Fruit fly (Drosophila melanogaster) whole organism, prepupa: Measurements from ENCODE around the gene MED24.
A peak's percentile ranks its signal among the peaks of the same experiment; 100 is the strongest.

ENCODE experiments used
- Blimp-1 ChIP-seq: fragments of 200-800 bp; sonication (Bioruptor generic); optimal IDR thresholded peaks from 3 replicates; lab custom pipeline; 2017; ENCODE audit warnings: missing biosample characterization, missing genetic modification characterization, mild to moderate bottlenecking, moderate library complexity, missing genetic modification reagents
- CG10631 ChIP-seq: fragments of 200-800 bp; sonication (Bioruptor generic); optimal IDR thresholded peaks from 2 replicates; lab custom pipeline; 2016; ENCODE audit warnings: missing biosample characterization, missing genetic modification characterization
- CG10669 ChIP-seq: fragments of 200-800 bp; sonication (Bioruptor generic); optimal IDR thresholded peaks from 3 replicates; lab custom pipeline; 2018; ENCODE audit warnings: missing biosample characterization, mild to moderate bottlenecking, missing genetic modification characterization, moderate library complexity
- CG11294 ChIP-seq: fragments of 200-800 bp; sonication (Bioruptor generic); IDR thresholded peaks from 2 replicates; pipeline ENCODE4 v1.3.6; 2022; ENCODE audit warnings: missing biosample characterization, missing genetic modification characterization
- CG11762 ChIP-seq: fragments of 200-800 bp; sonication (Bioruptor generic); optimal IDR thresholded peaks from 3 replicates; lab custom pipeline; 2016; ENCODE audit warnings: missing biosample characterization, missing genetic modification characterization; ENCODE audit not compliant: insufficient read depth
- CG11902 ChIP-seq: fragments of 200-800 bp; sonication (Bioruptor generic); optimal IDR thresholded peaks from 3 replicates; lab custom pipeline; 2016; ENCODE audit warnings: missing biosample characterization, missing genetic modification characterization
- CG15336 ChIP-seq: fragments of 200-800 bp; sonication (Bioruptor generic); IDR thresholded peaks from 2 replicates; pipeline ENCODE4 v1.3.6; 2022; ENCODE audit warnings: missing biosample characterization, missing genetic modification characterization
- CG1621 ChIP-seq: fragments of 200-800 bp; sonication (Bioruptor generic); optimal IDR thresholded peaks from 3 replicates; lab custom pipeline; 2018; ENCODE audit warnings: missing biosample characterization, mild to moderate bottlenecking, missing genetic modification characterization
- CG16779 ChIP-seq: fragments of 200-800 bp; sonication (Bioruptor generic); optimal IDR thresholded peaks from 3 replicates; lab custom pipeline; 2017; ENCODE audit warnings: missing biosample characterization, mild to moderate bottlenecking, missing genetic modification characterization
- CG3032 ChIP-seq: fragments of 200-800 bp; optimal IDR thresholded peaks from 2 replicates; lab custom pipeline; 2019; ENCODE audit warnings: missing biosample characterization, mild to moderate bottlenecking, missing genetic modification characterization, moderate library complexity
- CG31627 ChIP-seq: fragments of 200-800 bp; sonication (Bioruptor generic); optimal IDR thresholded peaks from 3 replicates; lab custom pipeline; 2016; ENCODE audit warnings: missing biosample characterization, missing genetic modification characterization
- CG32006 ChIP-seq: fragments of 200-800 bp; sonication (Bioruptor generic); optimal IDR thresholded peaks from 3 replicates; lab custom pipeline; 2017; ENCODE audit warnings: missing biosample characterization, mild to moderate bottlenecking, missing genetic modification characterization
- CG3919 ChIP-seq: fragments of 200-800 bp; sonication (Bioruptor generic); optimal IDR thresholded peaks from 3 replicates; lab custom pipeline; 2016; ENCODE audit warnings: missing biosample characterization, missing genetic modification characterization
- CG4318 ChIP-seq: fragments of 200-800 bp; sonication (Bioruptor generic); optimal IDR thresholded peaks from 3 replicates; lab custom pipeline; 2017; ENCODE audit warnings: missing biosample characterization, mild to moderate bottlenecking, missing genetic modification characterization
- CG6163 ChIP-seq: fragments of 200-800 bp; sonication (Bioruptor generic); IDR thresholded peaks from 3 replicates; pipeline ENCODE4 v1.3.6; 2022; ENCODE audit warnings: missing biosample characterization, missing genetic modification characterization
- CG6276 ChIP-seq: fragments of 200-800 bp; sonication (Bioruptor generic); optimal IDR thresholded peaks from 2 replicates; lab custom pipeline; 2017; ENCODE audit warnings: missing biosample characterization, mild to moderate bottlenecking, missing genetic modification characterization
- CG6792 ChIP-seq: fragments of 200-800 bp; sonication (Bioruptor generic); optimal IDR thresholded peaks from 3 replicates; lab custom pipeline; 2016; ENCODE audit warnings: missing biosample characterization, missing genetic modification characterization
- CG6854 ChIP-seq: fragments of 200-800 bp; sonication (Bioruptor generic); optimal IDR thresholded peaks from 2 replicates; lab custom pipeline; 2017; ENCODE audit warnings: missing biosample characterization, mild to moderate bottlenecking, missing genetic modification characterization
- CG8119 ChIP-seq: fragments of 200-800 bp; sonication (Bioruptor generic); IDR thresholded peaks from 3 replicates; pipeline ENCODE4 v1.3.6; 2022; ENCODE audit warnings: missing biosample characterization, missing genetic modification characterization
- CG8632 ChIP-seq: fragments of 200-800 bp; sonication (Bioruptor generic); optimal IDR thresholded peaks from 3 replicates; lab custom pipeline; 2016; ENCODE audit warnings: missing biosample characterization, missing genetic modification characterization
- Eip75B ChIP-seq: fragments of 200-800 bp; sonication (Bioruptor generic); optimal IDR thresholded peaks from 3 replicates; lab custom pipeline; 2016; ENCODE audit warnings: missing biosample characterization, missing genetic modification characterization
- Eip78C ChIP-seq: fragments of 200-800 bp; sonication (Bioruptor generic); peaks from one replicate; lab custom pipeline; 2016; ENCODE audit warnings: missing biosample characterization, missing genetic modification characterization
- Eip93F ChIP-seq: fragments of 200-800 bp; sonication (Bioruptor generic); optimal IDR thresholded peaks from 2 replicates; lab custom pipeline; 2016; ENCODE audit warnings: missing biosample characterization, mild to moderate bottlenecking, missing genetic modification characterization
- Ets21C ChIP-seq: fragments of 200-800 bp; sonication (Bioruptor generic); optimal IDR thresholded peaks from 3 replicates; lab custom pipeline; 2016; ENCODE audit warnings: missing biosample characterization, missing genetic modification characterization
- Ets96B ChIP-seq: fragments of 200-800 bp; optimal IDR thresholded peaks from 2 replicates; lab custom pipeline; 2019; ENCODE audit warnings: missing biosample characterization, mild to moderate bottlenecking, missing genetic modification characterization, moderate library complexity
- Gug ChIP-seq: fragments of 200-800 bp; sonication (Bioruptor generic); IDR thresholded peaks from 2 replicates; pipeline ENCODE4 v1.3.6; 2022; ENCODE audit warnings: missing biosample characterization, missing genetic modification characterization
- Hr39 ChIP-seq: fragments of 200-800 bp; sonication (Bioruptor generic); optimal IDR thresholded peaks from 2 replicates; lab custom pipeline; 2016; ENCODE audit warnings: missing biosample characterization, missing genetic modification characterization
- Hr4 ChIP-seq: fragments of 200-800 bp; sonication (Bioruptor generic); optimal IDR thresholded peaks from 3 replicates; lab custom pipeline; 2016; ENCODE audit warnings: missing biosample characterization, missing genetic modification characterization
- Met ChIP-seq: fragments of 200-800 bp; sonication (Bioruptor generic); optimal IDR thresholded peaks from 3 replicates; lab custom pipeline; 2016; ENCODE audit warnings: missing biosample characterization, missing genetic modification characterization
- OdsH ChIP-seq: fragments of 200-800 bp; sonication (Bioruptor generic); optimal IDR thresholded peaks from 3 replicates; lab custom pipeline; 2016; ENCODE audit warnings: missing biosample characterization, missing genetic modification characterization
- Smox ChIP-seq: fragments of 200-800 bp; sonication (Bioruptor generic); optimal IDR thresholded peaks from 3 replicates; lab custom pipeline; 2016; ENCODE audit warnings: missing biosample characterization, missing genetic modification characterization
- Sox102F ChIP-seq: fragments of 200-800 bp; sonication (Bioruptor generic); optimal IDR thresholded peaks from 2 replicates; lab custom pipeline; 2016; ENCODE audit warnings: missing biosample characterization, mild to moderate bottlenecking, missing genetic modification characterization
- Sox14 ChIP-seq: fragments of 200-800 bp; sonication (Bioruptor generic); optimal IDR thresholded peaks from 3 replicates; lab custom pipeline; 2016; ENCODE audit warnings: missing biosample characterization, missing genetic modification characterization
- Sox15 ChIP-seq: fragments of 200-800 bp; sonication (Bioruptor generic); optimal IDR thresholded peaks from 3 replicates; lab custom pipeline; 2016; ENCODE audit warnings: missing biosample characterization, missing genetic modification characterization
- achi ChIP-seq: fragments of 200-800 bp; sonication (Bioruptor generic); optimal IDR thresholded peaks from 3 replicates; lab custom pipeline; 2016; ENCODE audit warnings: missing biosample characterization, missing genetic modification characterization
- acj6 ChIP-seq: fragments of 200-800 bp; sonication (Bioruptor generic); optimal IDR thresholded peaks from 3 replicates; lab custom pipeline; 2016; ENCODE audit warnings: missing biosample characterization, missing genetic modification characterization
- cyc ChIP-seq: fragments of 200-800 bp; sonication (Bioruptor generic); optimal IDR thresholded peaks from 3 replicates; lab custom pipeline; 2016; ENCODE audit warnings: missing biosample characterization, missing genetic modification characterization
- dac ChIP-seq: fragments of 200-800 bp; sonication (Bioruptor generic); optimal IDR thresholded peaks from 2 replicates; lab custom pipeline; 2017; ENCODE audit warnings: missing biosample characterization, mild to moderate bottlenecking, missing genetic modification characterization
- dsx ChIP-seq: fragments of 200-800 bp; optimal IDR thresholded peaks from 3 replicates; lab custom pipeline; 2019; ENCODE audit warnings: missing biosample characterization, mild to moderate bottlenecking, missing genetic modification characterization, moderate library complexity; ENCODE audit not compliant: poor library complexity, severe bottlenecking
- eg ChIP-seq: fragments of 200-800 bp; sonication (Bioruptor generic); IDR thresholded peaks from 3 replicates; pipeline ENCODE4 v1.3.6; 2022; ENCODE audit warnings: missing biosample characterization, missing genetic modification characterization
- esn ChIP-seq: fragments of 200-800 bp; sonication (Bioruptor generic); optimal IDR thresholded peaks from 2 replicates; lab custom pipeline; 2016; ENCODE audit warnings: missing biosample characterization, mild to moderate bottlenecking, missing genetic modification characterization, moderate library complexity
- fd59A ChIP-seq: fragments of 200-800 bp; sonication (Bioruptor generic); optimal IDR thresholded peaks from 2 replicates; lab custom pipeline; 2017; ENCODE audit warnings: missing biosample characterization, mild to moderate bottlenecking, missing genetic modification characterization, missing genetic modification reagents
- fkh ChIP-seq: fragments of 200-800 bp; sonication (Bioruptor generic); optimal IDR thresholded peaks from 3 replicates; lab custom pipeline; 2017; ENCODE audit warnings: missing biosample characterization, mild to moderate bottlenecking, missing genetic modification characterization, moderate library complexity
- net ChIP-seq: fragments of 200-800 bp; sonication (Bioruptor generic); optimal IDR thresholded peaks from 3 replicates; lab custom pipeline; 2016; ENCODE audit warnings: missing biosample characterization, missing genetic modification characterization
- pdm3 ChIP-seq: fragments of 200-800 bp; sonication (Bioruptor generic); optimal IDR thresholded peaks from 3 replicates; lab custom pipeline; 2016; ENCODE audit warnings: missing biosample characterization, missing genetic modification characterization
- salr ChIP-seq, 2 experiments: fragments of 200-800 bp; sonication (Bioruptor generic); optimal IDR thresholded peaks; 3 replicates each; lab custom pipeline; 2016 to 2018; ENCODE audit warnings: missing biosample characterization in 2 of 2, missing genetic modification characterization in 2 of 2, mild to moderate bottlenecking in 1 of 2
- spab ChIP-seq: fragments of 200-800 bp; sonication (Bioruptor generic); optimal IDR thresholded peaks from 2 replicates; lab custom pipeline; 2017; ENCODE audit warnings: missing biosample characterization, mild to moderate bottlenecking, missing genetic modification characterization, missing genetic modification reagents
- ss ChIP-seq, 2 experiments: fragments of 200-800 bp; sonication (Bioruptor generic); optimal IDR thresholded peaks; 2 replicates in 1 of 2; 3 replicates in 1 of 2; lab custom pipeline; 2017 to 2018; ENCODE audit warnings: mild to moderate bottlenecking in 2 of 2, missing biosample characterization in 2 of 2, missing genetic modification characterization in 2 of 2, moderate library complexity in 1 of 2
- topi ChIP-seq: fragments of 200-800 bp; sonication (Bioruptor generic); optimal IDR thresholded peaks from 3 replicates; lab custom pipeline; 2016; ENCODE audit warnings: missing biosample characterization, missing genetic modification characterization
- vri ChIP-seq: fragments of 200-800 bp; sonication (Bioruptor generic); optimal IDR thresholded peaks from 3 replicates; lab custom pipeline; 2016; ENCODE audit warnings: missing biosample characterization, mild to moderate bottlenecking, missing genetic modification characterization

Gene MED24

dm6 chr3L:8186627-8187396 is 4.3 kb upstream of the MED24 start, which contains the start of the genes ERR and Atg18a:
Gene ERR, minus strand, starts transcription at chr3L:8186671.
Gene Atg18a, plus strand, starts transcription at chr3L:8186857.
- TF ChIP-seq CG4318 (GFP tag; lab: Kevin White, UChicago) (peak; percentile 85), Blimp-1 (GFP tag; lab: Kevin White, UChicago) (peak; percentile 51), CG31627 (GFP tag; lab: Kevin White, UChicago) (peak; percentile 95), topi (peak; percentile 78), Sox14 (GFP tag; lab: Kevin White, UChicago) (peak; percentile 93), Smox (GFP tag; lab: Kevin White, UChicago) (no peak), CG6854 (GFP tag; lab: Kevin White, UChicago) (peak; percentile 20), CG16779 (no peak), Sox15 (GFP tag; lab: Kevin White, UChicago) (peak; percentile 90), Ets21C (GFP tag; lab: Kevin White, UChicago) (peak; percentile 87), dsx (GFP tag; lab: Kevin White, UChicago) (peak; percentile 65), Met (GFP tag; lab: Kevin White, UChicago) (peak; percentile 88), fd59A (GFP tag; lab: Kevin White, UChicago) (peak; percentile 71), OdsH (GFP tag; lab: Kevin White, UChicago) (peak; percentile 89), CG11762 (GFP tag; lab: Kevin White, UChicago) (peak; percentile 61), Eip93F (no peak), spab (GFP tag; lab: Kevin White, UChicago) (no peak), vri (GFP tag; lab: Kevin White, UChicago) (peak; percentile 68), acj6 (GFP tag; lab: Kevin White, UChicago) (peak; percentile 89), dac (peak; percentile 73), CG10669 (GFP tag; lab: Kevin White, UChicago) (no peak), fkh (GFP tag; lab: Kevin White, UChicago) (peak; percentile 63), CG11294 (GFP tag; lab: Robert Waterston, UW) (peak; percentile 76; the same call in 1 of the 2 replicates), Eip78C (GFP tag; lab: Kevin White, UChicago) (peak; percentile 85), pdm3 (GFP tag; lab: Kevin White, UChicago) (no peak), Gug (GFP tag; lab: Robert Waterston, UW) (peak; percentile 82), Ets96B (tag; lab: Kevin White, UChicago) (peak; percentile 75), Eip75B (GFP tag; lab: Kevin White, UChicago) (peak; percentile 86), CG6163 (GFP tag; lab: Robert Waterston, UW) (peak; percentile 85), Hr39 (peak; percentile 94), CG32006 (GFP tag; lab: Kevin White, UChicago) (peak; percentile 89), CG3919 (GFP tag; lab: Kevin White, UChicago) (peak; percentile 85), CG6792 (peak; percentile 80), CG10631 (peak; percentile 93), CG3032 (tag; lab: Kevin White, UChicago) (peak; percentile 90), Hr4 (GFP tag; lab: Kevin White, UChicago) (peak; percentile 90), CG15336 (peak; percentile 63), ss (GFP tag; optimal IDR thresholded peaks at IDR 0.05; lab: Kevin White, UChicago) (peak in 1 of 2 experiments; percentile 67), salr (GFP tag; optimal IDR thresholded peaks at IDR 0.05; lab: Kevin White, UChicago) (peak in 1 of 2 experiments; percentile 60), cyc (GFP tag; lab: Kevin White, UChicago) (peak; percentile 91), eg (GFP tag; lab: Robert Waterston, UW) (peak; percentile 91), CG6276 (GFP tag; lab: Kevin White, UChicago) (no peak), net (GFP tag; lab: Kevin White, UChicago) (peak; percentile 67), esn (peak; percentile 88), CG1621 (peak; percentile 12), Sox102F (GFP tag; lab: Kevin White, UChicago) (peak; percentile 81), CG8119 (GFP tag; lab: Robert Waterston, UW) (peak; percentile 75), achi (GFP tag; lab: Kevin White, UChicago) (peak; percentile 82), CG11902 (peak; percentile 91), CG8632 (GFP tag; lab: Kevin White, UChicago) (peak; percentile 70)
